Fruit fly (Drosophila melanogaster): ENCODE data around the gene Rsph1.

DNA sequence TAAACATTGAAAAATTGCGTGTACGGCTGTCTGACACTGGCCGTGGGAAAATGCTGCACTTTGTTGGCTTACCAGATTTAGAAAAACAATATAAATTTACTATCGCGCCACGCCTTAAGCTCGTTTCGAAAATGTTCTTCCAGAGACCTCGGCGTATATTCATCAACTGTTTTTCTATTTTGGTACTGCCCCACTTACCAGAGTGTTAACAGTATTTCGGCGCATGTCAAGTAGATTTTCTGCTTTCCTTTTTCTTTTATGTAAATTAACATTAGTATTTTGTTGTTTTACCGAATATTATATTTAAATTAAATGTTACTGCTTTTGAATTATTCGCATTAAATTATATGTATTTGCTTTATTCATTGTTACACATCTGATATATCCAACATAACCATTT lies 31.8 kb downstream of the Rsph1 start, which contains the start of gene kek4:
- no peak for TF ChIP-seq h (optimal IDR thresholded peaks at IDR 0.05)
- no peak for TF ChIP-seq psq (optimal IDR thresholded peaks at IDR 0.05)
- TF ChIP-seq insv (optimal IDR thresholded peaks at IDR 0.05): no peak
- no peak for TF ChIP-seq ttk (optimal IDR thresholded peaks at IDR 0.05)

Measured in Kc167 (cell line).